Worm (Caenorhabditis elegans): ENCODE data around the gene dmsr-9.

DNA sequence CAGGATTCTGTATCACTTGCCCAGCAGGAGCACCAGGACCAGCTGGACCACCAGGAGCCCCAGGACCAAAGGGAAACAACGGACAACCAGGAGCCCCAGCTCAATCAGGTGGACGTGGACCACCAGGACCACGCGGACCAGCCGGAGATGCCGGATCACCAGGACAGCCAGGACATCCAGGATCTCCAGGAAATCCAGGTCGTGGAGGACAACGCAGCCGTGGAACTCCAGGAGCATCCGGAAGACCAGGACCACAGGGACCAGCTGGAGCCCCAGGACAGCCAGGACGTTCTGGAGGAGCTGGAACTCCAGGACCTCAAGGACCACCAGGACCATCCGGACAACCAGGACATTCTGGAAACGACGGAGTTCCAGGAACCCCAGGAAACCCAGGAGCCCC lies 36.6 kb upstream of the dmsr-9 start:
- no peak for TF ChIP-seq ZK546.5 (tag; optimal IDR thresholded peaks at IDR 0.05)
- TF ChIP-seq mep-1 (tag; optimal IDR thresholded peaks at IDR 0.05): no peak
- no peak for TF ChIP-seq R02D3.7 (tag; optimal IDR thresholded peaks at IDR 0.05)
- TF ChIP-seq ceh-32 (tag; optimal IDR thresholded peaks at IDR 0.05; ENCODE audit: poor library complexity): no peak
- no peak for TF ChIP-seq madf-9 (GFP tag; conservative IDR thresholded peaks at IDR 0.05)
- TF ChIP-seq daf-8 (GFP tag; IDR thresholded peaks at IDR 0.05): no peak
- TF ChIP-seq lsy-2 (tag; optimal IDR thresholded peaks at IDR 0.05): no peak
- TF ChIP-seq ama-1 (optimal IDR thresholded peaks at IDR 0.05): no peak
- no peak for TF ChIP-seq mdl-1 (tag; optimal IDR thresholded peaks at IDR 0.05)
- no peak for TF ChIP-seq lin-13 (GFP tag; optimal IDR thresholded peaks at IDR 0.05)

All from whole organism, L4 larva.